Worm (Caenorhabditis elegans) whole organism, early embryonic: ENCODE results near the gene T02H6.4.

Experiments used
- F13C5.2 ChIP-seq: sonication (generic microtip); optimal IDR thresholded peaks from 2 replicates; lab custom pipeline; 2017; ENCODE audit warnings: mild to moderate bottlenecking, missing genetic modification characterization, inconsistent platforms, missing compliant biosample characterization
- aly-1 ChIP-seq: sonication (generic microtip); optimal IDR thresholded peaks from 2 replicates; lab custom pipeline; 2016; ENCODE audit warnings: missing genetic modification characterization, missing compliant biosample characterization
- ama-1 ChIP-seq: fragments of 150-350 bp; optimal IDR thresholded peaks from 2 replicates; lab custom pipeline; 2014
- ceh-13 ChIP-seq: fragments of 200-800 bp; sonication (Bioruptor generic); optimal IDR thresholded peaks from 2 replicates; lab custom pipeline; 2018; ENCODE audit warnings: mild to moderate bottlenecking, missing genetic modification characterization, missing compliant biosample characterization
- hmbx-1 ChIP-seq: sonication (generic microtip); optimal IDR thresholded peaks from 2 replicates; lab custom pipeline; 2016; ENCODE audit warnings: mild to moderate bottlenecking, missing genetic modification characterization, missing compliant biosample characterization
- pes-1 ChIP-seq: fragments of 200-800 bp; sonication (Bioruptor generic); IDR thresholded peaks from 2 replicates; pipeline ENCODE4 v1.3.6; 2022; ENCODE audit warnings: missing genetic modification reagents, missing genetic modification characterization, missing compliant biosample characterization
- scrt-1 ChIP-seq: fragments of 200-800 bp; sonication (Bioruptor generic); IDR thresholded peaks from 2 replicates; pipeline ENCODE4 v1.3.6; 2022; ENCODE audit warnings: missing genetic modification characterization, missing compliant biosample characterization

ce11 chrII:724004-724403, 34.2 kb downstream of the T02H6.4 start:
- TF ChIP-seq aly-1 (tag; lab: Kevin White, UChicago) (no peak), ama-1 (lab: Kevin White, UChicago) (no peak), hmbx-1 (no peak), pes-1 (GFP tag; lab: Robert Waterston, UW) (no peak), F13C5.2 (tag; lab: Kevin White, UChicago) (no peak), scrt-1 (GFP tag; lab: Robert Waterston, UW) (no peak), ceh-13 (GFP tag; lab: Kevin White, UChicago) (no peak)
